Worm (Caenorhabditis elegans) whole organism, L1 larva: ENCODE data around the gene vps-35.

Experiments
- C16A3.4 ChIP-seq: fragments of 150-350 bp; optimal IDR thresholded peaks from 2 replicates; lab custom pipeline; 2014; ENCODE audit warnings: missing biosample characterization, missing genetic modification characterization
- C34B4.2 ChIP-seq: sonication (generic microtip); optimal IDR thresholded peaks from 2 replicates; lab custom pipeline; 2017; ENCODE audit warnings: mild to moderate bottlenecking, missing genetic modification characterization, missing compliant biosample characterization
- aly-2 ChIP-seq: fragments of 150-350 bp; optimal IDR thresholded peaks from 2 replicates; lab custom pipeline; 2014; ENCODE audit warnings: missing biosample characterization, missing genetic modification characterization
- ceh-88 ChIP-seq: fragments of 200-800 bp; sonication (Bioruptor generic); IDR thresholded peaks from 2 replicates; pipeline ENCODE4 v1.3.6; 2022; ENCODE audit warnings: missing genetic modification characterization, missing compliant biosample characterization
- ceh-90 ChIP-seq: sonication (generic microtip); optimal IDR thresholded peaks from 2 replicates; lab custom pipeline; 2016; ENCODE audit warnings: missing genetic modification characterization, missing compliant biosample characterization
- efl-3 ChIP-seq: fragments of 200-800 bp; sonication (Bioruptor generic); optimal IDR thresholded peaks from 2 replicates; lab custom pipeline; 2018; ENCODE audit warnings: mild to moderate bottlenecking, missing genetic modification characterization, missing compliant biosample characterization
- egl-27 ChIP-seq, 2 experiments: fragments of 150-350 bp in 1 of 2; sonication (generic microtip); optimal IDR thresholded peaks; 3 replicates each; lab custom pipeline; 2017 to 2018; ENCODE audit warnings: missing biosample characterization in 2 of 2, missing genetic modification characterization in 2 of 2, missing genetic modification reagents in 2 of 2
- elt-2 ChIP-seq: sonication (generic microtip); optimal IDR thresholded peaks from 2 replicates; lab custom pipeline; 2016; ENCODE audit warnings: missing genetic modification characterization, mild to moderate bottlenecking, inconsistent platforms, missing compliant biosample characterization, missing genetic modification reagents
- fkh-4 ChIP-seq: sonication (generic microtip); optimal IDR thresholded peaks from 2 replicates; lab custom pipeline; 2016; ENCODE audit warnings: missing compliant biosample characterization, missing genetic modification characterization, borderline replicate concordance
- fkh-8 ChIP-seq: sonication (generic microtip); optimal IDR thresholded peaks from 2 replicates; lab custom pipeline; 2016; ENCODE audit warnings: mild to moderate bottlenecking, missing genetic modification characterization, missing compliant biosample characterization
- fos-1 ChIP-seq: fragments of 150-350 bp; optimal IDR thresholded peaks from 2 replicates; lab custom pipeline; 2014; ENCODE audit warnings: missing biosample characterization, missing genetic modification characterization
- hpl-2 ChIP-seq: fragments of 150-350 bp; optimal IDR thresholded peaks from 2 replicates; lab custom pipeline; 2014; ENCODE audit warnings: missing biosample characterization, missing genetic modification reagents, missing genetic modification characterization
- isw-1 ChIP-seq: fragments of 200-800 bp; sonication (Bioruptor generic); IDR thresholded peaks from 2 replicates; pipeline ENCODE4 v1.3.6; 2022; ENCODE audit warnings: missing genetic modification characterization, missing compliant biosample characterization
- jun-1 ChIP-seq: fragments of 150-350 bp; optimal IDR thresholded peaks from 2 replicates; lab custom pipeline; 2014; ENCODE audit warnings: missing biosample characterization, missing genetic modification reagents, missing genetic modification characterization
- lin-14 ChIP-seq: fragments of 200-800 bp; sonication (Bioruptor generic); optimal IDR thresholded peaks from 2 replicates; lab custom pipeline; 2018; ENCODE audit warnings: mild to moderate bottlenecking, missing genetic modification characterization, moderate library complexity, missing compliant biosample characterization
- lin-35 ChIP-seq, 2 experiments: fragments of 150-350 bp; optimal IDR thresholded peaks; 2 replicates each; lab custom pipeline; 2014; ENCODE audit warnings: missing biosample characterization in 2 of 2, missing genetic modification characterization in 2 of 2, missing genetic modification reagents in 2 of 2
- lsy-2 ChIP-seq, 2 experiments: fragments of 150-350 bp; optimal IDR thresholded peaks; 2 replicates each; lab custom pipeline; 2014; ENCODE audit warnings: missing biosample characterization in 2 of 2, missing genetic modification characterization in 2 of 2
- mab-9 ChIP-seq: fragments of 200-800 bp; sonication (Bioruptor generic); IDR thresholded peaks from 2 replicates; pipeline ENCODE4 v1.3.6; 2022; ENCODE audit warnings: missing genetic modification reagents, missing genetic modification characterization, missing compliant biosample characterization
- mdl-1 ChIP-seq, 2 experiments: fragments of 150-350 bp; optimal IDR thresholded peaks; 2 replicates each; lab custom pipeline; 2014 to 2017; ENCODE audit warnings: missing biosample characterization in 2 of 2, missing genetic modification characterization in 2 of 2, inconsistent platforms in 1 of 2
- mef-2 ChIP-seq: fragments of 150-350 bp; optimal IDR thresholded peaks from 2 replicates; lab custom pipeline; 2014; ENCODE audit warnings: missing biosample characterization, missing genetic modification characterization
- mep-1 ChIP-seq: fragments of 150-350 bp; optimal IDR thresholded peaks from 2 replicates; lab custom pipeline; 2014; ENCODE audit warnings: missing biosample characterization, missing genetic modification characterization
- nhr-12 ChIP-seq: sonication (generic microtip); optimal IDR thresholded peaks from 2 replicates; lab custom pipeline; 2017; ENCODE audit warnings: missing biosample characterization, missing genetic modification characterization
- nhr-20 ChIP-seq: sonication (generic microtip); optimal IDR thresholded peaks from 2 replicates; lab custom pipeline; 2016; ENCODE audit warnings: mild to moderate bottlenecking, missing genetic modification characterization, missing compliant biosample characterization
- nhr-77 ChIP-seq: fragments of 150-350 bp; optimal IDR thresholded peaks from 2 replicates; lab custom pipeline; 2014; ENCODE audit warnings: missing biosample characterization, missing genetic modification characterization
- nhr-85 ChIP-seq: sonication (generic microtip); peaks from one replicate; lab custom pipeline; 2016; ENCODE audit warnings: missing genetic modification characterization, inconsistent platforms, missing compliant biosample characterization
- nhr-90 ChIP-seq: sonication (generic microtip); optimal IDR thresholded peaks from 2 replicates; lab custom pipeline; 2016; ENCODE audit warnings: mild to moderate bottlenecking, missing genetic modification characterization, missing compliant biosample characterization; ENCODE audit not compliant: poor library complexity
- pqm-1 ChIP-seq: sonication (generic microtip); optimal IDR thresholded peaks from 3 replicates; lab custom pipeline; 2017; ENCODE audit warnings: missing biosample characterization, missing genetic modification characterization
- snu-23 ChIP-seq: sonication (generic microtip); optimal IDR thresholded peaks from 2 replicates; lab custom pipeline; 2016; ENCODE audit warnings: missing genetic modification characterization, missing compliant biosample characterization
- sox-4 ChIP-seq: sonication (generic microtip); optimal IDR thresholded peaks from 2 replicates; lab custom pipeline; 2016; ENCODE audit warnings: missing genetic modification characterization, missing compliant biosample characterization
- sptf-1 ChIP-seq: fragments of 150-350 bp; optimal IDR thresholded peaks from 2 replicates; lab custom pipeline; 2014; ENCODE audit warnings: missing biosample characterization, missing genetic modification characterization
- tbx-2 ChIP-seq: sonication (generic microtip); optimal IDR thresholded peaks from 2 replicates; lab custom pipeline; 2016; ENCODE audit warnings: missing genetic modification characterization, missing compliant biosample characterization
- unc-130 ChIP-seq: fragments of 150-350 bp; optimal IDR thresholded peaks from 2 replicates; lab custom pipeline; 2017; ENCODE audit warnings: missing biosample characterization, missing genetic modification characterization, inconsistent platforms
- unc-98 ChIP-seq: fragments of 200-800 bp; sonication (Bioruptor generic); IDR thresholded peaks from 2 replicates; pipeline ENCODE4 v1.3.6; 2022; ENCODE audit warnings: missing genetic modification characterization, missing compliant biosample characterization
- vab-15 ChIP-seq: sonication (generic microtip); optimal IDR thresholded peaks from 2 replicates; lab custom pipeline; 2017; ENCODE audit warnings: missing genotype, mild to moderate bottlenecking, missing genetic modification characterization, missing compliant biosample characterization
- xbp-1 ChIP-seq: sonication (generic microtip); optimal IDR thresholded peaks from 2 replicates; lab custom pipeline; 2016; ENCODE audit warnings: missing genetic modification characterization, missing compliant biosample characterization
- zip-4 ChIP-seq: fragments of 200-800 bp; sonication (Bioruptor generic); optimal IDR thresholded peaks from 2 replicates; lab custom pipeline; 2018; ENCODE audit warnings: mild to moderate bottlenecking, missing genetic modification characterization, moderate library complexity, missing compliant biosample characterization

The vps-35 gene

ce11 chrII:5906274-5906673, 1.3 kb upstream of the vps-35 start, which contains the start of gene F59G1.8:
F59G1.8 (plus strand) TSS chrII:5906566.
- no peak for TF ChIP-seq mef-2 (tag; lab: Kevin White, UChicago)

ce11 chrII:5911274-5911673, 3.7 kb downstream of the vps-35 start, which contains the start of gene cgt-3:
cgt-3 (plus strand) TSS chrII:5911324.
- TF ChIP-seq ceh-90 (tag; lab: Kevin White, UChicago) (no peak), nhr-20 (tag; lab: Kevin White, UChicago) (peak; percentile 4)

- TF ChIP-seq lsy-2 (tag; optimal IDR thresholded peaks at IDR 0.05; lab: Kevin White, UChicago): peak in 1 of 2 experiments; percentile 19
- TF ChIP-seq ceh-88 (GFP tag; lab: Robert Waterston, UW): no peak
- TF ChIP-seq fos-1 (tag; lab: Kevin White, UChicago): no peak
- no peak for TF ChIP-seq mab-9 (GFP tag; lab: Robert Waterston, UW)
- TF ChIP-seq tbx-2: no peak
- no peak for TF ChIP-seq C16A3.4
- TF ChIP-seq snu-23 (GFP tag; lab: Kevin White, UChicago): no peak
- TF ChIP-seq lin-35 (GFP tag; optimal IDR thresholded peaks at IDR 0.05; lab: Kevin White, UChicago): peak in 1 of 2 experiments; percentile 36
- peak; percentile 71 for TF ChIP-seq elt-2
- TF ChIP-seq fkh-8 (tag; lab: Kevin White, UChicago): no peak
- no peak for TF ChIP-seq mdl-1 (tag; optimal IDR thresholded peaks at IDR 0.05; lab: Kevin White, UChicago)
- TF ChIP-seq mep-1 (tag; lab: Kevin White, UChicago): peak; percentile 11
- no peak for TF ChIP-seq C34B4.2 (tag; lab: Kevin White, UChicago)
- no peak for TF ChIP-seq egl-27 (tag; optimal IDR thresholded peaks at IDR 0.05; lab: Kevin White, UChicago)
- peak; percentile 7 for TF ChIP-seq jun-1 (tag; lab: Kevin White, UChicago)
- no peak for TF ChIP-seq fkh-4 (tag; lab: Kevin White, UChicago)
- no peak for TF ChIP-seq unc-98 (GFP tag; lab: Robert Waterston, UW)
- no peak for TF ChIP-seq unc-130 (tag; lab: Kevin White, UChicago)
- no peak for TF ChIP-seq nhr-85
- TF ChIP-seq aly-2: no peak
- peak; percentile 8 for TF ChIP-seq hpl-2 (GFP tag; lab: Kevin White, UChicago)
- no peak for TF ChIP-seq mef-2 (tag; lab: Kevin White, UChicago)
- TF ChIP-seq nhr-77 (tag; lab: Kevin White, UChicago): peak; percentile 54
- peak; percentile 19 for TF ChIP-seq lin-14 (GFP tag; lab: Kevin White, UChicago)
- no peak for TF ChIP-seq nhr-90 (tag; lab: Kevin White, UChicago)
- peak; percentile 91 for TF ChIP-seq pqm-1
- TF ChIP-seq zip-4: no peak
- TF ChIP-seq sptf-1 (tag; lab: Kevin White, UChicago): no peak
- no peak for TF ChIP-seq vab-15 (tag; lab: Kevin White, UChicago)
- no peak for TF ChIP-seq efl-3 (GFP tag; lab: Kevin White, UChicago)
- no peak for TF ChIP-seq nhr-12 (tag; lab: Kevin White, UChicago)
- TF ChIP-seq xbp-1 (tag; lab: Kevin White, UChicago): no peak
- TF ChIP-seq isw-1 (GFP tag; lab: Robert Waterston, UW): no peak
Observed at ce11 chrII:5911939-5912523, 4.4 kb downstream of the vps-35 start.

- TF ChIP-seq unc-130 (tag; lab: Kevin White, UChicago) (no peak), sox-4 (no peak), elt-2 (peak; percentile 65)
Observed at ce11 chrII:5913897-5914296, 6.3 kb downstream of the vps-35 start.
